Worm (Caenorhabditis elegans) whole organism, early embryonic: ENCODE data around the gene M01E10.3.
"Not testable (repeated sequence)": the region's sequence is repeated elsewhere in the genome, so short reads cannot be mapped to it uniquely, and the experiment has no call there.

Experiments used
- B0310.2 ChIP-seq: sonication (generic microtip); optimal IDR thresholded peaks from 2 replicates; lab custom pipeline; 2016; ENCODE audit warnings: mild to moderate bottlenecking, missing genetic modification characterization, missing compliant biosample characterization
- F13C5.2 ChIP-seq: sonication (generic microtip); optimal IDR thresholded peaks from 2 replicates; lab custom pipeline; 2017; ENCODE audit warnings: mild to moderate bottlenecking, missing genetic modification characterization, inconsistent platforms, missing compliant biosample characterization
- aly-1 ChIP-seq: sonication (generic microtip); optimal IDR thresholded peaks from 2 replicates; lab custom pipeline; 2016; ENCODE audit warnings: missing genetic modification characterization, missing compliant biosample characterization
- ama-1 ChIP-seq: fragments of 150-350 bp; optimal IDR thresholded peaks from 2 replicates; lab custom pipeline; 2014
- ceh-13 ChIP-seq: fragments of 200-800 bp; sonication (Bioruptor generic); optimal IDR thresholded peaks from 2 replicates; lab custom pipeline; 2018; ENCODE audit warnings: mild to moderate bottlenecking, missing genetic modification characterization, missing compliant biosample characterization
- ceh-36 ChIP-seq: sonication (generic microtip); optimal IDR thresholded peaks from 2 replicates; lab custom pipeline; 2016; ENCODE audit warnings: missing genetic modification characterization, inconsistent platforms, missing compliant biosample characterization
- ets-7 ChIP-seq: sonication (generic microtip); optimal IDR thresholded peaks from 2 replicates; lab custom pipeline; 2016; ENCODE audit warnings: missing genotype, missing genetic modification characterization, missing compliant biosample characterization
- flt-1 ChIP-seq: fragments of 200-800 bp; sonication (Bioruptor generic); IDR thresholded peaks from 2 replicates; pipeline ENCODE4 v1.3.6; 2022; ENCODE audit warnings: missing genetic modification characterization, missing compliant biosample characterization
- hmbx-1 ChIP-seq: sonication (generic microtip); optimal IDR thresholded peaks from 2 replicates; lab custom pipeline; 2016; ENCODE audit warnings: mild to moderate bottlenecking, missing genetic modification characterization, missing compliant biosample characterization
- hmg-4 ChIP-seq: fragments of 200-800 bp; sonication (Bioruptor generic); optimal IDR thresholded peaks from 2 replicates; lab custom pipeline; 2018; ENCODE audit warnings: mild to moderate bottlenecking, missing genetic modification characterization, missing compliant biosample characterization
- hnd-1 ChIP-seq: sonication (generic microtip); optimal IDR thresholded peaks from 2 replicates; lab custom pipeline; 2016; ENCODE audit warnings: missing genetic modification characterization, missing compliant biosample characterization
- pes-1 ChIP-seq: fragments of 200-800 bp; sonication (Bioruptor generic); IDR thresholded peaks from 2 replicates; pipeline ENCODE4 v1.3.6; 2022; ENCODE audit warnings: missing genetic modification reagents, missing genetic modification characterization, missing compliant biosample characterization
- scrt-1 ChIP-seq: fragments of 200-800 bp; sonication (Bioruptor generic); IDR thresholded peaks from 2 replicates; pipeline ENCODE4 v1.3.6; 2022; ENCODE audit warnings: missing genetic modification characterization, missing compliant biosample characterization
- sea-1 ChIP-seq: fragments of 200-800 bp; sonication (Bioruptor generic); conservative IDR thresholded peaks from 2 replicates; pipeline ENCODE4 v1.3.6; 2022; ENCODE audit warnings: missing genetic modification characterization, missing compliant biosample characterization
- tbx-11 ChIP-seq: fragments of 200-800 bp; sonication (Bioruptor generic); IDR thresholded peaks from 2 replicates; pipeline ENCODE4 v1.3.6; 2022; ENCODE audit warnings: missing genetic modification characterization, missing compliant biosample characterization
- tbx-37 ChIP-seq: fragments of 200-800 bp; sonication (Bioruptor generic); conservative IDR thresholded peaks from 2 replicates; pipeline ENCODE4 v1.3.6; 2022; ENCODE audit warnings: missing genetic modification reagents, missing genetic modification characterization, missing compliant biosample characterization
- tra-4 ChIP-seq: sonication (generic microtip); optimal IDR thresholded peaks from 2 replicates; lab custom pipeline; 2017; ENCODE audit warnings: missing genetic modification characterization, missing compliant biosample characterization

The M01E10.3 gene

DNA sequence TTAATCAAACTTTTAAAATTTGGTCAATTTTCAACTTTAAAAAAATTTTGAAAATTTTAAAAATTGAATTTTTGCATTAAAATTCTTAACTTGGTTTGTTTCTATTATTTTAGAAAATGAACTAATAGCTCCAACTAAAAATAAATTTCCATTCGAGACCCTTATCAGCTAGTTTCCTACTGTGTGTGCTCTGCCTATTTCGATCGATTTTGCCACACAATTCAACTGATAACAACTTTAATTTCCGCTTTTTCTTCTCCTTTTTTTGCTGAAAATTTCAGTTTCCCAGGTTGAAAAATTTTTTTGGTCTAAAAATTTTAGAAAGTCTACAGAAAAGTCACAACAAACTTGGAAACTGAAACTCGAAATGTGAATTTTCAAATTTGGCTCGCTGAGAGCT is 37.4 kb upstream of the M01E10.3 start:
- TF ChIP-seq B0310.2 (no peak), ceh-13 (no peak), ama-1 (lab: Kevin White, UChicago) (no peak), tra-4 (tag; lab: Kevin White, UChicago) (no peak), sea-1 (GFP tag; lab: Robert Waterston, UW) (no peak), ets-7 (no peak)

DNA sequence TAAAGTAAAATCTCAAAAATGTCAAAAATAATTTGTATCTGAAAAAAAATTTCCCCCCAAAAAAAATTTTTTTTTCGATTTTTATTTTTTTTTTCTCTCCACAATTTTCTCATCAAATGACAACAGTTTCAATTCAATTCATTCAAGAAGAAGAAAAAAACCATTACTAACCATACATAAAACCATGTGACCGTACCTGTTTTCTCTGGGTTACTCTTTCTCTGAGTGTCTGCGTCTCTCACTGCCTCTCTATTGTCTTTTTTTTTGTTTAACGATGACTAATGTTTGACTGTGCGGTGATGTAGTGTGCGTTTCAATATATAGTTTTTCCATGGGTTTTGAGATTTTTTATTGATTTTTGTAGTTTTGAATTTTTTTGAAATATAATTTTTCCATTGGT is 36.7 kb upstream of the M01E10.3 start:
- TF ChIP-seq aly-1 (tag; lab: Kevin White, UChicago) (no peak), tbx-11 (GFP tag; lab: Robert Waterston, UW) (no peak), scrt-1 (GFP tag; lab: Robert Waterston, UW) (no peak), tra-4 (tag; lab: Kevin White, UChicago) (no peak), sea-1 (GFP tag; lab: Robert Waterston, UW) (no peak), pes-1 (GFP tag; lab: Robert Waterston, UW) (no peak), ceh-36 (tag; lab: Kevin White, UChicago) (no peak), flt-1 (GFP tag; lab: Robert Waterston, UW) (no peak), hmg-4 (GFP tag; lab: Kevin White, UChicago) (no peak), B0310.2 (no peak), tbx-37 (GFP tag; lab: Robert Waterston, UW) (no peak), ceh-13 (no peak), hnd-1 (tag; lab: Kevin White, UChicago) (no peak), F13C5.2 (tag; lab: Kevin White, UChicago) (no peak), ama-1 (lab: Kevin White, UChicago) (no peak), hmbx-1 (tag; lab: Kevin White, UChicago) (no peak)

DNA sequence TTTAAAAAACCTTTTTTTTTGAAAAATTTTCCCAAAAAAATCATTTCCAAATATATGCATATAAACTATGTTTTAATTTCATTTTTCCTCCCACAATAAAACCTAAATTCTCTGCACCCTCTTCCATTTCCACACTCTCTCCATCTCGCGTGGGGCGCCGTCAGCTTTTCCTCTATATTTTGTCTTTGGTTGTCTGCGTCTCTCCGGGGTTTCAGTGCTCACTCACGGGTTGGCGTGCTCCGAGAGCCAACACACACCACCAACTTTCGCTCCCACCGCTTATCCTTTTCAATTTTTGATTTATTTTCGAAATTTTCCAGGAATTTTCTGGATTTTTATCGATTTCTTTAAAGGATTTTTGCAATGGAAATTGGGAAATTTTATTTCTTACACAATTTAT is 35.5 kb upstream of the M01E10.3 start:
- TF ChIP-seq ama-1 (lab: Kevin White, UChicago) (no peak), hnd-1 (tag; lab: Kevin White, UChicago) (no peak), ceh-13 (no peak), aly-1 (tag; lab: Kevin White, UChicago) (no peak), B0310.2 (no peak), F13C5.2 (tag; lab: Kevin White, UChicago) (no peak), tbx-11 (GFP tag; lab: Robert Waterston, UW) (no peak), tbx-37 (GFP tag; lab: Robert Waterston, UW) (no peak), tra-4 (tag; lab: Kevin White, UChicago) (no peak), hmbx-1 (tag; lab: Kevin White, UChicago) (no peak), pes-1 (GFP tag; lab: Robert Waterston, UW) (no peak), ceh-36 (tag; lab: Kevin White, UChicago) (no peak), scrt-1 (GFP tag; lab: Robert Waterston, UW) (no peak), hmg-4 (GFP tag; lab: Kevin White, UChicago) (no peak), flt-1 (GFP tag; lab: Robert Waterston, UW) (no peak), sea-1 (GFP tag; lab: Robert Waterston, UW) (no peak), ets-7 (no peak)

DNA sequence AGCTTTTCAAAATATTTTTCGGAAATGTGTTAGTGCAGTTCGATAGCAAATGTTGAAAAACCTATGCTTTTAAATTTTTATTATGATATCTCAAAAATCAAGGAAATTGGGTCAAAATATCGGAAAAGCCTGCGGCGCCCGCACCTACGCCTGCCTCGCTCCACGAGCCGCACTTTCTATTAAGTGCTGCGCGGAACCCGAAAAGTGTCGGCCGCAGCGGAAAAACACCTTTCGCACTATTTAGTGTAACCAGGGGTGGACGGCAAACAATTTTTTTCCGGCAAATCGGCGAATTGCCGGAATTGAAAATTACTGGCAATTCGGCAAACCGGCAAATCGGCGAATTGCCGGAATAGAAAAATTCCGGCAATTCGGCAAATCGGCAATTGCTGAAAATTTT is 30.8 kb upstream of the M01E10.3 start:
- no peak for TF ChIP-seq ets-7
- no peak for TF ChIP-seq tra-4 (tag; lab: Kevin White, UChicago)
- TF ChIP-seq sea-1 (GFP tag; lab: Robert Waterston, UW): no peak
- no peak for TF ChIP-seq hnd-1 (tag; lab: Kevin White, UChicago)
- no peak for TF ChIP-seq pes-1 (GFP tag; lab: Robert Waterston, UW)
- TF ChIP-seq ama-1 (lab: Kevin White, UChicago): no peak
- TF ChIP-seq scrt-1 (GFP tag; lab: Robert Waterston, UW): no peak
- no peak for TF ChIP-seq F13C5.2 (tag; lab: Kevin White, UChicago)
- no peak for TF ChIP-seq ceh-13
- TF ChIP-seq tbx-11 (GFP tag; lab: Robert Waterston, UW): no peak
- no peak for TF ChIP-seq B0310.2

DNA sequence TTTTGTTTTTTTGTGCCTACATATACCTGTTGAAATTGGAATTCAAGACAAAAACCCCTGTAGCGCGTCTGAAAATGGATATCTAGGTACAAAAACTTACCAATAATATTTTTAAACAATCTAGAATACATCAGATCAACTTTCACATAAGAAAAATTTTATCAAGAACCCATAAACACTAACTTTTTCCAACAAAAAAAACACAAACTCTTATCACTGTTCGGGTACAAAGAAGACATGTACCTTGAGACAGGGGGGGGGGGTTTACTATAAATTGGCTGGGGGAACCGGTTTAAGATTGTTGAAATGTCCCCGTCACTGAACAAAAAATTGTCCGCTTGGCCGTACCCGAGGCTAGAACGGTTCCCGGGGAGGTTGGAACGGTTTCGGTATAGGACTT is 28.5 kb upstream of the M01E10.3 start, which contains the start of gene cpt-3:
Gene cpt-3, plus strand, starts transcription at position 301 of the 400 bp plus-strand sequence.
- TF ChIP-seq pes-1 (GFP tag; lab: Robert Waterston, UW); tra-4 (tag; lab: Kevin White, UChicago); hmg-4 (GFP tag; lab: Kevin White, UChicago): not testable (repeated sequence)

DNA sequence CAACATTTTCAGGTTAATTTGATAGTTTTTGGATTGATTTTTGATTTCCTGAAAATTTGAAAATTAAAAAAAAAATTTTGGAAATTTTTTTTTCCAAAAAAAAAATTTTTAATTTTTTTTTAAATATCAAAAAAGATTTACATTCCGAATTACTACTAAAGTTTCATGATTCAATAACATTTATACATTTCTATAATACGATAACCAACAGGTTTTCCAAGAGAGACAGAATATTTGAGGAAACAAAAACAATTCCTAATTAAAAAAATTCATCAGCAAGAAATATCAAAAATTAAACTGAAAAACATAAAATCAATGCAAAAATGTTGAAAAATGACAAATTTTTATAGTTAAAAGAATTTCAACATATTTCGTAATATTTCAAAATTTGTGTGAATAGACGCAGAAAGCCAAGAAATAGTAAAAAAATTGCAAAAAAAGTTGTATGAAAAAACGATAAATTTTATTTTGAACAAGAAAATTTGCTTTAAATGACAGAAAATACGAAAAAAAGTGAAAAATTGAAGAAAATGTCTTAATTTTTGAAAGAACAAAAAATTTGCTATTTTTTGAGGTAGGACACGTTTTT is 22.7 kb upstream of the M01E10.3 start, which contains the start of gene Y39A3A.4:
Gene Y39A3A.4, minus strand, starts transcription at position 51 of the 589 bp plus-strand sequence.
- TF ChIP-seq tra-4 (tag; lab: Kevin White, UChicago): no peak
- TF ChIP-seq hmbx-1 (tag; lab: Kevin White, UChicago): no peak
- TF ChIP-seq ceh-13: no peak
- TF ChIP-seq tbx-37 (GFP tag; lab: Robert Waterston, UW): no peak
- TF ChIP-seq pes-1 (GFP tag; lab: Robert Waterston, UW): no peak
- no peak for TF ChIP-seq hmg-4 (GFP tag; lab: Kevin White, UChicago)
- no peak for TF ChIP-seq ama-1 (lab: Kevin White, UChicago)
- no peak for TF ChIP-seq aly-1 (tag; lab: Kevin White, UChicago)
- TF ChIP-seq tbx-11 (GFP tag; lab: Robert Waterston, UW): no peak
- no peak for TF ChIP-seq B0310.2
- TF ChIP-seq ets-7: no peak
- no peak for TF ChIP-seq flt-1 (GFP tag; lab: Robert Waterston, UW)
- TF ChIP-seq scrt-1 (GFP tag; lab: Robert Waterston, UW): no peak
- TF ChIP-seq ceh-36 (tag; lab: Kevin White, UChicago): no peak
- no peak for TF ChIP-seq sea-1 (GFP tag; lab: Robert Waterston, UW)
- no peak for TF ChIP-seq hnd-1 (tag; lab: Kevin White, UChicago)
- TF ChIP-seq F13C5.2 (tag; lab: Kevin White, UChicago): no peak

DNA sequence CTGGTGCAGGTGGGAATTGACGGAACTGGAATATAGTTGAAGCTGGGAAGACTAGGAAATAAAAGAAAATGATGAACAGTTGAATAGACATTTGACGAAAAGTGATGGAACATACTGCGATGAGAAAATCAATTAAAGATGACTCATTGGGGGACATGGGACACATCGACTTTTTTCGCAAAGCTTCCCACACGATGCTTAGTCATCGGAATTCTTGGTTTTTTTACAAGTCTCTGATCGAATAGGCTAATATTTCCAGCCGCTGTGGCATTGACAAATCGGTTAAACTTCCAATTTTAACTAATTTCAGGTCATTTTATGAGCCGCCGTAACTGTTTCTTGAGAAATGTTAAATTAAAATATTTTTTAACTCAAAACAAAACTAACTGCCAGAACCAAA is 14.3 kb upstream of the M01E10.3 start, which contains the start of gene Y39A3A.3:
Gene Y39A3A.3, minus strand, starts transcription at position 101 of the 400 bp plus-strand sequence.
- TF ChIP-seq F13C5.2 (tag; lab: Kevin White, UChicago) (no peak), tbx-11 (GFP tag; lab: Robert Waterston, UW) (no peak), scrt-1 (GFP tag; lab: Robert Waterston, UW) (no peak), ama-1 (lab: Kevin White, UChicago) (no peak), tbx-37 (GFP tag; lab: Robert Waterston, UW) (no peak), flt-1 (GFP tag; lab: Robert Waterston, UW) (no peak), B0310.2 (no peak), hnd-1 (tag; lab: Kevin White, UChicago) (no peak), aly-1 (tag; lab: Kevin White, UChicago) (no peak), ceh-13 (no peak), hmbx-1 (tag; lab: Kevin White, UChicago) (no peak), sea-1 (GFP tag; lab: Robert Waterston, UW) (no peak), pes-1 (GFP tag; lab: Robert Waterston, UW) (no peak), ets-7 (no peak), hmg-4 (GFP tag; lab: Kevin White, UChicago) (no peak), ceh-36 (tag; lab: Kevin White, UChicago) (no peak), tra-4 (tag; lab: Kevin White, UChicago) (no peak)
